ENCODE assay signal across 1 fruit fly cellular context in genomic region chr3R:29204612-29205480, dm6.
A peak's percentile ranks its signal among the peaks of the same experiment; 100 is the strongest.
TF ChIP-seq lines count a peak whose summit lies in the region.

No protein-coding gene starts in this region.

TF ChIP-seq in whole organism, embryonic, 481 proteins besides CTCF, POLR2A, EP300 and RAD21 (continued from another document):
- TF ChIP-seq run (tag; optimal IDR thresholded peaks at IDR 0.05; lab: Kevin White, UChicago) (peak; percentile 65), Lhr (GFP tag; optimal IDR thresholded peaks at IDR 0.05; lab: Kevin White, UChicago) (peak; percentile 56), CG9797 (GFP tag; optimal IDR thresholded peaks at IDR 0.05; lab: Kevin White, UChicago) (no peak), pzg (GFP tag; optimal IDR thresholded peaks at IDR 0.05; lab: Kevin White, UChicago) (no peak), CG17829 (tag; optimal IDR thresholded peaks at IDR 0.05; lab: Kevin White, UChicago) (peak; percentile 83), CG9876 (GFP tag; optimal IDR thresholded peaks at IDR 0.05; lab: Kevin White, UChicago) (peak; percentile 64), CG6654 (GFP tag; optimal IDR thresholded peaks at IDR 0.05; lab: Kevin White, UChicago) (peak; percentile 59), CG13287 (GFP tag; IDR thresholded peaks at IDR 0.05; lab: Robert Waterston, UW; ENCODE audit: partially characterized antibody) (no peak), CG8924 (tag; optimal IDR thresholded peaks at IDR 0.05; lab: Kevin White, UChicago) (peak; percentile 77), jing (GFP tag; optimal IDR thresholded peaks at IDR 0.05; lab: Kevin White, UChicago) (peak; percentile 73), insv (GFP tag; optimal IDR thresholded peaks at IDR 0.05; lab: Kevin White, UChicago) (no peak)
